Fruit fly (Drosophila melanogaster): ENCODE data around the gene CG11322.

DNA sequence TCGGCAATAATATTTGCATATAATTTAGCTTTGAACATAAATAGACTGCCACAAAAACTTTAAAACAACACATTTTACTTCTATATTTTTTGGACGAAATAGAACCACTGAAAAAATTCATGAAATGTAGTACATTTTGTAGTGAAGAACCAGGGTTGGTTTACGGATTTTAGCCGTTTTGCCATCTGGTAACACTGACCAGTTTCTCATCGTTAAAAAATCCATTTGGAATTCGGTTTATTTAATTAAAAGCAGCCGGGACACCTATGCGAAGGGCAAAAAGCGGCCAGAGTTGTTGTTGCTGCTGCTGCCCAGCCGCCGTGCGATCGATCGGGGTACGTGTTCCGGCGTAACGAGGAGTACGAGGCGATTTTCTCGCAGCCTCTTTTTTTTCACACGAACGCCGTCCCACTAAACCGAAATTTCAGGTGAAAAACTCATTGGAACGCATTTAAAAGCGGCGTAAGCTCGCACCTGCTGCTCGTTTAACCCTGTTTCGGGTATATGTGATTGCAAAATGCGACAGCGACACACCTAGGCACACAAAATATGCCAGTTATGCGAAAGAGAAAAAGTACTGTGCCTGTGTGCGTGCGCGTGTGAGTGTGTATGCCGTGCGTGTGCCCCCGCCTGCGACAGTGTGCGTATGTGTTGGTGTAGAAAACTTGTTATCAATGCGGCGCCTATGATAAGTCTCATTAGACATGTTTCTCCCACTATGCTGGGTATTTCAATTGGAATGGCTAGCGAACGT is 35.5 kb downstream of the CG11322 start, which contains the start of gene Liprin-alpha:
- TF ChIP-seq psq (optimal IDR thresholded peaks at IDR 0.05) (no peak), CG8478 (optimal IDR thresholded peaks at IDR 0.05) (peak; percentile 30), Dll (optimal IDR thresholded peaks at IDR 0.05) (no peak), pan (optimal IDR thresholded peaks at IDR 0.05) (no peak)
